Worm (Caenorhabditis elegans) whole organism, mixed stage, embryonic: ENCODE data around the gene irld-62.
"Not testable (repeated sequence)": the region's sequence is repeated elsewhere in the genome, so short reads cannot be mapped to it uniquely, and the experiment has no call there.

Experiments used
- M03D4.4 ChIP-seq: sonication (generic microtip); optimal IDR thresholded peaks from 2 replicates; lab custom pipeline; 2017; ENCODE audit warnings: mild to moderate bottlenecking, missing genetic modification characterization, missing compliant biosample characterization
- blmp-1 ChIP-seq: fragments of 150-350 bp; optimal IDR thresholded peaks from 2 replicates; lab custom pipeline; 2014; ENCODE audit warnings: missing biosample characterization, missing genetic modification characterization
- ceh-83 ChIP-seq: fragments of 200-800 bp; sonication (Bioruptor generic); optimal IDR thresholded peaks from 2 replicates; lab custom pipeline; 2018; ENCODE audit warnings: mild to moderate bottlenecking, missing genetic modification characterization, missing compliant biosample characterization
- ces-1 ChIP-seq: fragments of 150-350 bp; optimal IDR thresholded peaks from 2 replicates; lab custom pipeline; 2014; ENCODE audit warnings: missing biosample characterization, missing genetic modification reagents, missing genetic modification characterization
- cnd-1 ChIP-seq: fragments of 200-800 bp; sonication (Bioruptor generic); optimal IDR thresholded peaks from 2 replicates; lab custom pipeline; 2018; ENCODE audit warnings: mild to moderate bottlenecking, missing genetic modification characterization, missing compliant biosample characterization
- drap-1 ChIP-seq: fragments of 200-800 bp; sonication (Bioruptor generic); optimal IDR thresholded peaks from 3 replicates; lab custom pipeline; 2018; ENCODE audit warnings: mild to moderate bottlenecking, missing genetic modification characterization, missing compliant biosample characterization
- elt-1 ChIP-seq: sonication (generic microtip); optimal IDR thresholded peaks from 2 replicates; lab custom pipeline; 2017; ENCODE audit warnings: missing genetic modification characterization, mild to moderate bottlenecking, missing compliant biosample characterization, antibody characterized with exemption, moderate library complexity, borderline replicate concordance; ENCODE audit not compliant: insufficient read depth
- elt-3 ChIP-seq: fragments of 150-350 bp; optimal IDR thresholded peaks from 2 replicates; lab custom pipeline; 2014; ENCODE audit warnings: missing biosample characterization, missing genetic modification characterization
- flh-1 ChIP-seq: fragments of 200-800 bp; sonication (Bioruptor generic); optimal IDR thresholded peaks from 2 replicates; lab custom pipeline; 2018; ENCODE audit warnings: mild to moderate bottlenecking, missing genetic modification characterization, moderate library complexity, missing compliant biosample characterization
- mab-5 ChIP-seq: fragments of 150-350 bp; optimal IDR thresholded peaks from 2 replicates; lab custom pipeline; 2014; ENCODE audit warnings: missing biosample characterization, missing genetic modification characterization
- mep-1 ChIP-seq: fragments of 150-350 bp; optimal IDR thresholded peaks from 2 replicates; lab custom pipeline; 2017; ENCODE audit warnings: missing biosample characterization, missing genetic modification reagents, missing genetic modification characterization, inconsistent platforms
- mls-2 ChIP-seq: sonication (generic microtip); optimal IDR thresholded peaks from 2 replicates; lab custom pipeline; 2016; ENCODE audit warnings: mild to moderate bottlenecking, missing genetic modification characterization, moderate library complexity, missing compliant biosample characterization
- nhr-12 ChIP-seq: fragments of 150-350 bp; optimal IDR thresholded peaks from 2 replicates; lab custom pipeline; 2014; ENCODE audit warnings: missing biosample characterization, missing genetic modification characterization
- nhr-2 ChIP-seq: fragments of 150-350 bp; optimal IDR thresholded peaks from 2 replicates; lab custom pipeline; 2014; ENCODE audit warnings: missing biosample characterization, missing genetic modification characterization
- nhr-237 ChIP-seq: fragments of 150-350 bp; optimal IDR thresholded peaks from 2 replicates; lab custom pipeline; 2014; ENCODE audit warnings: missing biosample characterization, missing genetic modification characterization
- nhr-76 ChIP-seq: sonication (generic microtip); optimal IDR thresholded peaks from 2 replicates; lab custom pipeline; 2017; ENCODE audit warnings: missing biosample characterization, missing genetic modification characterization
- pha-4 ChIP-seq: fragments of 150-350 bp; optimal IDR thresholded peaks from 2 replicates; lab custom pipeline; 2018; ENCODE audit warnings: missing biosample characterization, missing genetic modification reagents, missing genetic modification characterization
- sem-2 ChIP-seq: fragments of 200-800 bp; sonication (Bioruptor generic); optimal IDR thresholded peaks from 2 replicates; lab custom pipeline; 2018; ENCODE audit warnings: mild to moderate bottlenecking, missing genetic modification characterization, missing compliant biosample characterization
- sptf-1 ChIP-seq: sonication (generic microtip); optimal IDR thresholded peaks from 2 replicates; lab custom pipeline; 2017; ENCODE audit warnings: mild to moderate bottlenecking, missing genetic modification characterization, moderate library complexity, missing compliant biosample characterization
- tbx-8 ChIP-seq: fragments of 200-800 bp; sonication (Bioruptor generic); optimal IDR thresholded peaks from 2 replicates; lab custom pipeline; 2018; ENCODE audit warnings: mild to moderate bottlenecking, missing genetic modification characterization, moderate library complexity, missing compliant biosample characterization
- unc-39 ChIP-seq: fragments of 150-350 bp; optimal IDR thresholded peaks from 2 replicates; lab custom pipeline; 2014; ENCODE audit warnings: missing biosample characterization, missing genetic modification characterization
- unc-62 ChIP-seq: fragments of 150-350 bp; optimal IDR thresholded peaks from 2 replicates; lab custom pipeline; 2014; ENCODE audit warnings: missing biosample characterization, missing genetic modification reagents, missing genetic modification characterization
- zip-8 ChIP-seq: fragments of 150-350 bp; optimal IDR thresholded peaks from 2 replicates; lab custom pipeline; 2014; ENCODE audit warnings: missing biosample characterization, missing genetic modification characterization
- ztf-11 ChIP-seq: fragments of 150-350 bp; optimal IDR thresholded peaks from 2 replicates; lab custom pipeline; 2014; ENCODE audit warnings: missing biosample characterization, missing genetic modification characterization

The irld-62 gene

ce11 chrV:15315827-15316527 is 5.1 kb downstream of the irld-62 start, which contains the start of the genes srt-22 and nhr-246:
srt-22 (minus strand) TSS chrV:15315927.
nhr-246 (plus strand) TSS chrV:15316477.
- TF ChIP-seq cnd-1 (tag; lab: Kevin White, UChicago) (no peak), mep-1 (no peak), tbx-8 (GFP tag; lab: Kevin White, UChicago) (no peak)

ce11 chrV:15318638-15319037 is 7.8 kb downstream of the irld-62 start, which contains the start of gene nhr-291:
nhr-291 (plus strand) TSS chrV:15318961.
- TF ChIP-seq pha-4 (tag; lab: Kevin White, UChicago) (no peak), sptf-1 (tag; lab: Kevin White, UChicago) (no peak), unc-62 (GFP tag; lab: Kevin White, UChicago) (no peak), blmp-1 (tag; lab: Kevin White, UChicago) (no peak), cnd-1 (tag; lab: Kevin White, UChicago) (no peak)

ce11 chrV:15322653-15323052 is 11.8 kb downstream of the irld-62 start, which contains the start of gene nhr-247:
nhr-247 (plus strand) TSS chrV:15322982.
- not testable (repeated sequence) for TF ChIP-seq unc-39; elt-1 (tag; lab: Kevin White, UChicago); unc-62 (GFP tag; lab: Kevin White, UChicago)

- TF ChIP-seq flh-1 (GFP tag; lab: Kevin White, UChicago) = no peak
- no peak for TF ChIP-seq ztf-11 (tag; lab: Kevin White, UChicago)
- no peak for TF ChIP-seq drap-1 (GFP tag; lab: Kevin White, UChicago)
These were observed 12.5 kb downstream of the irld-62 start for ce11 chrV:15323417-15323816.

- no peak for TF ChIP-seq sem-2
- no peak for TF ChIP-seq ztf-11 (tag; lab: Kevin White, UChicago)
- TF ChIP-seq ceh-83 (GFP tag; lab: Kevin White, UChicago) = no peak
- no peak for TF ChIP-seq mls-2 (tag; lab: Kevin White, UChicago)
- TF ChIP-seq nhr-12 (tag; lab: Kevin White, UChicago) = no peak
- TF ChIP-seq cnd-1 (tag; lab: Kevin White, UChicago) = no peak
- TF ChIP-seq unc-39 = no peak
- TF ChIP-seq elt-3 = no peak
- no peak for TF ChIP-seq mab-5 (tag; lab: Kevin White, UChicago)
- no peak for TF ChIP-seq flh-1 (GFP tag; lab: Kevin White, UChicago)
- TF ChIP-seq nhr-237 (tag; lab: Kevin White, UChicago) = no peak
- TF ChIP-seq, all 35 proteins: peak for 0
These were observed 17.0 kb downstream of the irld-62 start, which contains the start of gene ZK1037.6 for ce11 chrV:15327745-15328447. ZK1037.6 (minus strand) TSS chrV:15327795.

- TF ChIP-seq nhr-237 (tag; lab: Kevin White, UChicago) = no peak
- TF ChIP-seq sem-2 = no peak
- no peak for TF ChIP-seq ces-1
- TF ChIP-seq nhr-76 (tag; lab: Kevin White, UChicago) = no peak
- TF ChIP-seq zip-8 (tag; lab: Kevin White, UChicago) = peak; percentile 70
These were observed 19.4 kb downstream of the irld-62 start, which contains the start of gene srh-295 for ce11 chrV:15330314-15330713. srh-295 (plus strand) TSS chrV:15330614.

ce11 chrV:15332851-15333250 is 22.0 kb downstream of the irld-62 start, which contains the start of gene srw-113:
srw-113 (plus strand) TSS chrV:15333151.
- TF ChIP-seq nhr-2 (tag; lab: Kevin White, UChicago) = no peak
- no peak for TF ChIP-seq M03D4.4 (tag; lab: Kevin White, UChicago)
- TF ChIP-seq, all 35 proteins: peak for 0
